Fruit fly (Drosophila melanogaster) whole organism, adult: Measurements from ENCODE around the gene CG4983.

Experiments
- CG5204 ChIP-seq: fragments of 200-800 bp; sonication (Bioruptor generic); optimal IDR thresholded peaks from 2 replicates; lab custom pipeline; 2016; ENCODE audit warnings: missing biosample characterization, missing genetic modification characterization
- Clk ChIP-seq: fragments of 200-800 bp; sonication (Bioruptor generic); optimal IDR thresholded peaks from 2 replicates; lab custom pipeline; 2017; ENCODE audit warnings: missing biosample characterization, missing genetic modification characterization
- Crg-1 ChIP-seq: fragments of 200-800 bp; sonication (Bioruptor generic); optimal IDR thresholded peaks from 2 replicates; lab custom pipeline; 2016; ENCODE audit warnings: missing biosample characterization, missing genetic modification characterization

DNA sequence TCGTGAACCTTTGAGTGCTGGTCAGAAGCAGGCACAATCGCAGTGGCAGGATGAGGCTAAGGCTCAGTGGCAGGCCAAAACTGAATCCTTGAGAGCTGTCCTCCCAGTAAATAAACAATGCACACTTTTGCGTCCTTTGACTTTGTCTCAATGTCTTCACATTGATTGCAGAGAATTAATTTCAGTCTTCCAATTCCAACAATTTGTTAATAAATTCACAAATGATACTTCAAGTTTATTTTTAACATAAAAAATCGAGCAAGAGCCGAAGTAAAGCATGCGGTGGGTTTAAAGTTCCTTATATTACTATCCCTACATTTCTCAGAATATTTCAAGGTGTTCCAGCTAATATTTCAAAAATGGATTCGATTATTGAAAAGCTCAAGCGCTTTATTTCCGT lies 4.9 kb downstream of the CG4983 start, which contains the start of gene CG43167:
- no peak for TF ChIP-seq Crg-1 (GFP tag; lab: Kevin White, UChicago)
- TF ChIP-seq CG5204 (GFP tag; lab: Kevin White, UChicago), result no peak
- TF ChIP-seq Clk, result no peak
